Fruit fly (Drosophila melanogaster) Kc167 (cell line): ENCODE data around the gene ACXE.

Experiments
- Myc ChIP-seq: fragments of >200 bp; optimal IDR thresholded peaks from 2 replicates; lab custom pipeline; 2017; ENCODE audit warnings: missing external identifiers
- Sin3A ChIP-seq: fragments of >200 bp; optimal IDR thresholded peaks from 2 replicates; lab custom pipeline; 2018; ENCODE audit warnings: missing external identifiers
- h ChIP-seq: fragments of >200 bp; optimal IDR thresholded peaks from 3 replicates; lab custom pipeline; 2018; ENCODE audit warnings: missing external identifiers
- psq ChIP-seq: fragments of >200 bp; optimal IDR thresholded peaks from 2 replicates; lab custom pipeline; 2017; ENCODE audit warnings: missing external identifiers
- ttk ChIP-seq: sonication (Bioruptor generic); optimal IDR thresholded peaks from 2 replicates; lab custom pipeline; 2017; ENCODE audit warnings: missing external identifiers

DNA sequence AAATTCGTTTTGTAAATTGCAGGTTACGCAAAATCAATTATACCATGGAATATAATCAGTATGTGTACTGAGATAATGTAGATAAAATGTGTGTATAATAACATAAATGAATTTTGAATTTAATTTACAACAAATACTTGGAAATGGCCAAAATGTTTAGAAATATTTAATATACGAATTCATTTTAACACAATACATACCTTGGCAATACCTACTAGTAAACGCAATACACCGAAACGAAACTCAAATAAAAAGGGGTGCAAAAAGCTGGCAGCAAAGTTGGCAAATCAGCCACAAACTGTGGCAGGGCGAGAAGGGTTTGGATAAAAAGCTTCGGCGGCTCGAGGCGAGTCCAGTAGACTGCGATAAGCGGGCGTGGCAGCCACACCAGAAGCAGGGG lies 40.9 kb downstream of the ACXE start, which contains the start of gene CG16800:
- TF ChIP-seq Myc (lab: Kevin White, UChicago) = no peak
- TF ChIP-seq ttk (lab: Kevin White, UChicago) = no peak
- no peak for TF ChIP-seq h
- TF ChIP-seq Sin3A (lab: Kevin White, UChicago) = no peak
- TF ChIP-seq psq (lab: Kevin White, UChicago) = no peak
